Worm (Caenorhabditis elegans): ENCODE measurements around the gene cest-9.1.

The cest-9.1 gene

ce11 chrX:12260381-12260931 lies 34.5 kb downstream of the cest-9.1 start, which contains the start of gene E01G6.1:
Gene E01G6.1 (plus strand): TSS chrX:12260881.
- TF ChIP-seq hlh-1 (tag; optimal IDR thresholded peaks at IDR 0.05): no peak
- no peak for TF ChIP-seq blmp-1 (tag; optimal IDR thresholded peaks at IDR 0.05)
- TF ChIP-seq nhr-28 (tag; optimal IDR thresholded peaks at IDR 0.05): no peak
- no peak for TF ChIP-seq mab-5 (tag; optimal IDR thresholded peaks at IDR 0.05)
- TF ChIP-seq ceh-39 (tag; optimal IDR thresholded peaks at IDR 0.05): no peak
- TF ChIP-seq zip-8 (tag; optimal IDR thresholded peaks at IDR 0.05): no peak
- TF ChIP-seq sem-2 (GFP tag; optimal IDR thresholded peaks at IDR 0.05): no peak
- TF ChIP-seq drap-1 (GFP tag; optimal IDR thresholded peaks at IDR 0.05): no peak
- no peak for TF ChIP-seq bed-3 (GFP tag; optimal IDR thresholded peaks at IDR 0.05)
- no peak for TF ChIP-seq unc-39 (tag; optimal IDR thresholded peaks at IDR 0.05)
- TF ChIP-seq flh-1 (GFP tag; optimal IDR thresholded peaks at IDR 0.05): no peak
- TF ChIP-seq nhr-2 (tag; optimal IDR thresholded peaks at IDR 0.05): no peak
- TF ChIP-seq elt-1 (tag; optimal IDR thresholded peaks at IDR 0.05; ENCODE audit: borderline replicate concordance, insufficient read depth): no peak
- no peak for TF ChIP-seq tbx-8 (GFP tag; optimal IDR thresholded peaks at IDR 0.05)
- TF ChIP-seq ceh-43 (GFP tag; optimal IDR thresholded peaks at IDR 0.05): no peak
- no peak for TF ChIP-seq unc-120 (tag; optimal IDR thresholded peaks at IDR 0.05; ENCODE audit: poor library complexity, severe bottlenecking)
- TF ChIP-seq nhr-237 (tag; optimal IDR thresholded peaks at IDR 0.05): no peak
- TF ChIP-seq lsy-2 (tag; optimal IDR thresholded peaks at IDR 0.05): no peak

ce11 chrX:12270841-12271240 lies 44.9 kb downstream of the cest-9.1 start, which contains the start of gene otpl-8:
Gene otpl-8 (minus strand): TSS chrX:12270941.
- TF ChIP-seq tbx-8 (GFP tag; optimal IDR thresholded peaks at IDR 0.05) (no peak), lin-13 (tag; optimal IDR thresholded peaks at IDR 0.05) (no peak), elt-3 (tag; optimal IDR thresholded peaks at IDR 0.05) (no peak), hlh-1 (tag; optimal IDR thresholded peaks at IDR 0.05) (no peak), elt-1 (tag; optimal IDR thresholded peaks at IDR 0.05; ENCODE audit: borderline replicate concordance, insufficient read depth) (no peak), blmp-1 (tag; optimal IDR thresholded peaks at IDR 0.05) (no peak), sptf-1 (tag; optimal IDR thresholded peaks at IDR 0.05) (no peak), ztf-11 (tag; optimal IDR thresholded peaks at IDR 0.05) (no peak), mep-1 (tag; optimal IDR thresholded peaks at IDR 0.05) (no peak), nhr-12 (tag; optimal IDR thresholded peaks at IDR 0.05) (no peak), ces-1 (GFP tag; optimal IDR thresholded peaks at IDR 0.05) (no peak), lsy-2 (tag; optimal IDR thresholded peaks at IDR 0.05) (no peak), nhr-28 (tag; optimal IDR thresholded peaks at IDR 0.05) (no peak), flh-1 (GFP tag; optimal IDR thresholded peaks at IDR 0.05) (no peak), unc-62 (GFP tag; optimal IDR thresholded peaks at IDR 0.05) (no peak), nhr-237 (tag; optimal IDR thresholded peaks at IDR 0.05) (no peak), mab-5 (tag; optimal IDR thresholded peaks at IDR 0.05) (no peak), drap-1 (GFP tag; optimal IDR thresholded peaks at IDR 0.05) (no peak), ham-2 (GFP tag; optimal IDR thresholded peaks at IDR 0.05) (no peak), ceh-39 (tag; optimal IDR thresholded peaks at IDR 0.05) (no peak)

- no peak for TF ChIP-seq lin-32 (GFP tag; optimal IDR thresholded peaks at IDR 0.05)
- no peak for TF ChIP-seq lin-13 (tag; optimal IDR thresholded peaks at IDR 0.05)
- TF ChIP-seq cnd-1 (tag; optimal IDR thresholded peaks at IDR 0.05): no peak
- TF ChIP-seq M03D4.4 (tag; optimal IDR thresholded peaks at IDR 0.05): no peak
- no peak for TF ChIP-seq ceh-39 (tag; optimal IDR thresholded peaks at IDR 0.05)
- no peak for TF ChIP-seq drap-1 (GFP tag; optimal IDR thresholded peaks at IDR 0.05)
- no peak for TF ChIP-seq unc-39 (tag; optimal IDR thresholded peaks at IDR 0.05)
- TF ChIP-seq blmp-1 (tag; optimal IDR thresholded peaks at IDR 0.05): no peak
- TF ChIP-seq pha-4 (tag; optimal IDR thresholded peaks at IDR 0.05): no peak
- TF ChIP-seq snpc-4 (tag; optimal IDR thresholded peaks at IDR 0.05): no peak
These were observed 47.9 kb downstream of the cest-9.1 start, which contains the start of gene H19J13.2 for ce11 chrX:12273870-12274269. Gene H19J13.2 (minus strand): TSS chrX:12273970.

- TF ChIP-seq nhr-237 (tag; optimal IDR thresholded peaks at IDR 0.05) (no peak), blmp-1 (tag; optimal IDR thresholded peaks at IDR 0.05) (no peak), cnd-1 (tag; optimal IDR thresholded peaks at IDR 0.05) (no peak), unc-62 (GFP tag; optimal IDR thresholded peaks at IDR 0.05) (no peak), lin-32 (GFP tag; optimal IDR thresholded peaks at IDR 0.05) (no peak), M03D4.4 (tag; optimal IDR thresholded peaks at IDR 0.05) (no peak), elt-3 (tag; optimal IDR thresholded peaks at IDR 0.05) (no peak), elt-1 (tag; optimal IDR thresholded peaks at IDR 0.05; ENCODE audit: borderline replicate concordance, insufficient read depth) (no peak), tbx-8 (GFP tag; optimal IDR thresholded peaks at IDR 0.05) (no peak), flh-1 (GFP tag; optimal IDR thresholded peaks at IDR 0.05) (no peak), nhr-2 (tag; optimal IDR thresholded peaks at IDR 0.05) (no peak), lin-13 (tag; optimal IDR thresholded peaks at IDR 0.05) (no peak), nhr-76 (tag; optimal IDR thresholded peaks at IDR 0.05) (no peak), sptf-1 (tag; optimal IDR thresholded peaks at IDR 0.05) (no peak), unc-39 (tag; optimal IDR thresholded peaks at IDR 0.05) (no peak), ztf-11 (tag; optimal IDR thresholded peaks at IDR 0.05) (no peak), ceh-39 (tag; optimal IDR thresholded peaks at IDR 0.05) (no peak), nhr-12 (tag; optimal IDR thresholded peaks at IDR 0.05) (no peak), sem-2 (GFP tag; optimal IDR thresholded peaks at IDR 0.05) (no peak), mab-5 (tag; optimal IDR thresholded peaks at IDR 0.05) (no peak)
These were observed 49.6 kb downstream of the cest-9.1 start, which contains the start of gene C04B4.6 for ce11 chrX:12275577-12275976. Gene C04B4.6 (minus strand): TSS chrX:12275677.
